Fruit fly (Drosophila melanogaster): ENCODE results near the gene Tlk.
A peak's percentile ranks its signal among the peaks of the same experiment; 100 is the strongest.

Tlk gene

dm6 chrX:3684809-3685533, 34.8 kb upstream of the Tlk start:
- TF ChIP-seq CG17806 (tag; optimal IDR thresholded peaks at IDR 0.05) (peak; percentile 71), CG15710 (tag; optimal IDR thresholded peaks at IDR 0.05) (peak; percentile 66), CG8301 (tag; optimal IDR thresholded peaks at IDR 0.05) (peak; percentile 62), CG32121 (GFP tag; IDR thresholded peaks at IDR 0.05) (peak; percentile 37; the same call in 1 of the 2 replicates), Snoo (tag; optimal IDR thresholded peaks at IDR 0.05) (peak; percentile 68), CG8159 (tag; optimal IDR thresholded peaks at IDR 0.05) (peak; percentile 84), CG34367 (tag; optimal IDR thresholded peaks at IDR 0.05) (peak; percentile 74), CG13204 (GFP tag; optimal IDR thresholded peaks at IDR 0.05) (no peak), CG9948 (tag; optimal IDR thresholded peaks at IDR 0.05) (peak; percentile 92), CG10348 (GFP tag; IDR thresholded peaks at IDR 0.05) (no peak), fd96Ca (GFP tag; IDR thresholded peaks at IDR 0.05) (0 out of 3 replicates have a peak, but pooled peaks have one; percentile 14), Pif1B (GFP tag; optimal IDR thresholded peaks at IDR 0.05) (peak; percentile 82), Ets98B (GFP tag; IDR thresholded peaks at IDR 0.05) (no peak), EcR (GFP tag; optimal IDR thresholded peaks at IDR 0.05) (no peak), gl (tag; optimal IDR thresholded peaks at IDR 0.05) (no peak), Pif1A (GFP tag; optimal IDR thresholded peaks at IDR 0.05) (peak; percentile 65), CG4496 (GFP tag; IDR thresholded peaks at IDR 0.05) (no peak), rn (GFP tag; IDR thresholded peaks at IDR 0.05) (0 out of 2 replicates have a peak, but pooled peaks have one; percentile 9), D1 (tag; optimal IDR thresholded peaks at IDR 0.05) (peak; percentile 64), CG14655 (GFP tag; optimal IDR thresholded peaks at IDR 0.05) (peak; percentile 81), CG12605 (GFP tag; IDR thresholded peaks at IDR 0.05) (no peak)

dm6 chrX:3685534-3685922, 34.3 kb upstream of the Tlk start:
- TF ChIP-seq CG14655 (GFP tag; optimal IDR thresholded peaks at IDR 0.05) (no peak), CG12605 (GFP tag; IDR thresholded peaks at IDR 0.05) (no peak), EcR (GFP tag; optimal IDR thresholded peaks at IDR 0.05) (peak; percentile 54)

DNA sequence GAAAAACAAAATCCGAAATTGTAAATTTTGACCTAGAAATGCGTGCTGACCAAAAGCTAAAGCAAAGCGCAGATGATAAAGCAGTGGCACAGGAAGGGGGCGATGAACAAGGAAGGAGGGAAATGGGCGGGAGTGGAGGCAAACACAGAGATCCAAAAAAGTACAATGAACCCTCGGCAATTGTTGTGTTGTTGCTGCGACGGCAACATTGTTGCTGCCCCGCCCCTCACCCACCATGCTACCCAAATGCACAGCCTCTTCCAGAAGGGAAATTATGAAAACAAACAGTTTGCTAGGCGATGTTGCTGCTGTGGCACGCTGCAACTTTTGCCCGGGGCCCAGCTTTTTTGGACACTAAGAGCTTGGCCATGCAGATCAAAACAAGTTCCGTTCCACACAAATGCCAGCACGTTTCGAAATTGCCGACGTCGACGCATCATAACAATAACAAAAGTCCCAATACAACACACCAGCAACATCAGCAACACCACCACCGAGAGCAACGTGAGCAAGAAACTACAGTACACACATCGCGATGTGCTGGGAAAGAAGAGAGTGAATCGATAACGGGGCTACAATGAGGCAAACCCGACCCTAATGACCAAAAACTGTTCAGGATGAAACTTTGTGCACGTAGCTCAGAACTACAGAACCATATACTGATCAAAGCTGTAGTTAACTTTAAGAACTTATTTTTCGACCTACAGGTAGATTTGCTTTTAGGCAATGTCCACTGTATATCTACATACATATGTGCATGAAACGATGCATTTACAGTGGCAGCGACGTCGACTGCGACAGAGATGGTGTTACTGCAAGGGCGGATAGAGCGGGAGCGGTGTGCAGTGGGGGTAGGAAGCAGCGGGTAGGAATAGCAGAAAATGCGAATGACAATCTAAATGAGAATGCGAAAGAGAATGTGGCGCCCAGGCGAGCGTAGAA, 33.1 kb upstream of the Tlk start:
- peak; percentile 94 for TF ChIP-seq CG4496 (GFP tag; IDR thresholded peaks at IDR 0.05)
- TF ChIP-seq CG8159 (tag; optimal IDR thresholded peaks at IDR 0.05): peak; percentile 75
- peak; percentile 85 for TF ChIP-seq Snoo (tag; optimal IDR thresholded peaks at IDR 0.05)
- peak; percentile 82 for TF ChIP-seq EcR (GFP tag; optimal IDR thresholded peaks at IDR 0.05)
- TF ChIP-seq CG12605 (GFP tag; IDR thresholded peaks at IDR 0.05): peak; percentile 76
- peak; percentile 41 for TF ChIP-seq D1 (tag; optimal IDR thresholded peaks at IDR 0.05)
- TF ChIP-seq CG13204 (GFP tag; optimal IDR thresholded peaks at IDR 0.05): peak; percentile 75
- peak; percentile 90 for TF ChIP-seq CG15710 (tag; optimal IDR thresholded peaks at IDR 0.05)
- peak; percentile 90 for TF ChIP-seq Pif1A (GFP tag; optimal IDR thresholded peaks at IDR 0.05)
- TF ChIP-seq CG10348 (GFP tag; IDR thresholded peaks at IDR 0.05): peak; percentile 68
- peak; percentile 88 for TF ChIP-seq Pif1B (GFP tag; optimal IDR thresholded peaks at IDR 0.05)
- peak; percentile 90 for TF ChIP-seq gl (tag; optimal IDR thresholded peaks at IDR 0.05)
- peak; percentile 86 for TF ChIP-seq CG9948 (tag; optimal IDR thresholded peaks at IDR 0.05)
- TF ChIP-seq CG17806 (tag; optimal IDR thresholded peaks at IDR 0.05): peak; percentile 86
- peak; percentile 93 for TF ChIP-seq fd96Ca (GFP tag; IDR thresholded peaks at IDR 0.05)
- TF ChIP-seq rn (GFP tag; IDR thresholded peaks at IDR 0.05): peak; percentile 60
- TF ChIP-seq CG32121 (GFP tag; IDR thresholded peaks at IDR 0.05): peak; percentile 88
- TF ChIP-seq CG14655 (GFP tag; optimal IDR thresholded peaks at IDR 0.05): peak; percentile 87
- peak; percentile 89 for TF ChIP-seq CG8301 (tag; optimal IDR thresholded peaks at IDR 0.05)
- TF ChIP-seq CG34367 (tag; optimal IDR thresholded peaks at IDR 0.05): peak; percentile 87
- peak; percentile 85 for TF ChIP-seq Ets98B (GFP tag; IDR thresholded peaks at IDR 0.05)

dm6 chrX:3687837-3688375, 31.9 kb upstream of the Tlk start:
- TF ChIP-seq CG17806 (tag; optimal IDR thresholded peaks at IDR 0.05) (peak; percentile 75), CG10348 (GFP tag; IDR thresholded peaks at IDR 0.05) (peak; percentile 21; the same call in 1 of the 2 replicates), Ets98B (GFP tag; IDR thresholded peaks at IDR 0.05) (peak; percentile 90), fd96Ca (GFP tag; IDR thresholded peaks at IDR 0.05) (peak; percentile 92), CG4496 (GFP tag; IDR thresholded peaks at IDR 0.05) (peak; percentile 92), CG34367 (tag; optimal IDR thresholded peaks at IDR 0.05) (peak; percentile 83), Snoo (tag; optimal IDR thresholded peaks at IDR 0.05) (peak; percentile 57), D1 (tag; optimal IDR thresholded peaks at IDR 0.05) (no peak), CG32121 (GFP tag; IDR thresholded peaks at IDR 0.05) (peak; percentile 83), CG14655 (GFP tag; optimal IDR thresholded peaks at IDR 0.05) (peak; percentile 83), Pif1B (GFP tag; optimal IDR thresholded peaks at IDR 0.05) (peak; percentile 49), gl (tag; optimal IDR thresholded peaks at IDR 0.05) (peak; percentile 53), CG8301 (tag; optimal IDR thresholded peaks at IDR 0.05) (peak; percentile 84), CG15710 (tag; optimal IDR thresholded peaks at IDR 0.05) (peak; percentile 73), CG13204 (GFP tag; optimal IDR thresholded peaks at IDR 0.05) (peak; percentile 27), CG8159 (tag; optimal IDR thresholded peaks at IDR 0.05) (peak; percentile 52), CG9948 (tag; optimal IDR thresholded peaks at IDR 0.05) (peak; percentile 72), EcR (GFP tag; optimal IDR thresholded peaks at IDR 0.05) (peak; percentile 32), CG12605 (GFP tag; IDR thresholded peaks at IDR 0.05) (peak; percentile 89), rn (GFP tag; IDR thresholded peaks at IDR 0.05) (peak; percentile 64), Pif1A (GFP tag; optimal IDR thresholded peaks at IDR 0.05) (peak; percentile 81)

Data from whole organism, pupa.